Fruit fly (Drosophila melanogaster) whole organism, wandering third instar larva: Measurements from ENCODE around the gene CG33514.
A peak's percentile ranks its signal among the peaks of the same experiment; 100 is the strongest.

Experiments
- Abd-B ChIP-seq: fragments of >200 bp; optimal IDR thresholded peaks from 2 replicates; lab custom pipeline; 2017; ENCODE audit warnings: missing biosample characterization, missing genetic modification characterization
- CG32264 ChIP-seq: fragments of 200-800 bp; sonication (Bioruptor generic); optimal IDR thresholded peaks from 2 replicates; lab custom pipeline; 2016; ENCODE audit warnings: missing biosample characterization, missing genetic modification characterization
- CG9705 ChIP-seq: fragments of 200-800 bp; sonication (Bioruptor generic); optimal IDR thresholded peaks from 2 replicates; lab custom pipeline; 2018; ENCODE audit warnings: missing biosample characterization, mild to moderate bottlenecking, missing genetic modification characterization
- CrebA ChIP-seq: fragments of 200-800 bp; sonication (Bioruptor generic); optimal IDR thresholded peaks from 2 replicates; lab custom pipeline; 2016; ENCODE audit warnings: missing biosample characterization, mild to moderate bottlenecking, missing genetic modification characterization, borderline replicate concordance
- Dfd ChIP-seq: fragments of >200 bp; optimal IDR thresholded peaks from 2 replicates; lab custom pipeline; 2017; ENCODE audit warnings: missing biosample characterization, missing genetic modification characterization
- Dif ChIP-seq: fragments of 200-275, 200-300 bp; sonication (Bioruptor generic); optimal IDR thresholded peaks from 2 replicates; lab custom pipeline; 2018; ENCODE audit warnings: missing biosample characterization, missing genetic modification characterization; ENCODE audit not compliant: partially characterized antibody
- GATAd ChIP-seq: sonication (Bioruptor generic); optimal IDR thresholded peaks from 2 replicates; lab custom pipeline; 2016; ENCODE audit warnings: missing biosample characterization, missing genetic modification characterization
- HLH106 ChIP-seq: fragments of 200-800 bp; optimal IDR thresholded peaks from 3 replicates; lab custom pipeline; 2019; ENCODE audit warnings: missing biosample characterization, mild to moderate bottlenecking, missing genetic modification characterization, moderate library complexity
- Hnf4 ChIP-seq: fragments of 200-800 bp; sonication (Bioruptor generic); optimal IDR thresholded peaks from 2 replicates; lab custom pipeline; 2016; ENCODE audit warnings: missing biosample characterization, mild to moderate bottlenecking, missing genetic modification characterization
- Hr78 ChIP-seq: fragments of >200 bp; optimal IDR thresholded peaks from 2 replicates; lab custom pipeline; 2017; ENCODE audit warnings: missing biosample characterization, missing genetic modification characterization
- Hr83 ChIP-seq: fragments of 200-300 bp; sonication (Bioruptor generic); optimal IDR thresholded peaks from 2 replicates; lab custom pipeline; 2016; ENCODE audit warnings: missing biosample characterization, mild to moderate bottlenecking, missing genetic modification characterization, moderate library complexity; ENCODE audit not compliant: poor library complexity, severe bottlenecking
- Jra ChIP-seq: sonication (Bioruptor generic); optimal IDR thresholded peaks from 2 replicates; lab custom pipeline; 2016; ENCODE audit warnings: missing biosample characterization, missing genetic modification characterization
- Mio ChIP-seq: sonication (Bioruptor generic); optimal IDR thresholded peaks from 2 replicates; lab custom pipeline; 2016; ENCODE audit warnings: missing biosample characterization, missing genetic modification characterization
- Myc ChIP-seq: fragments of >200 bp; optimal IDR thresholded peaks from 2 replicates; lab custom pipeline; 2017
- N ChIP-seq: fragments of >200 bp; optimal IDR thresholded peaks from 2 replicates; lab custom pipeline; 2018; ENCODE audit warnings: missing biosample characterization, missing external identifiers, missing genetic modification characterization
- OdsH ChIP-seq: fragments of 200-800 bp; sonication (Bioruptor generic); optimal IDR thresholded peaks from 2 replicates; lab custom pipeline; 2016; ENCODE audit warnings: missing biosample characterization, mild to moderate bottlenecking, missing genetic modification characterization
- Rel ChIP-seq, 2 experiments: fragments of 200-800 bp; sonication (Bioruptor generic) in 1 of 2; optimal IDR thresholded peaks; 2 replicates in 1 of 2; 3 replicates in 1 of 2; lab custom pipeline; 2016 to 2019; ENCODE audit warnings: mild to moderate bottlenecking in 2 of 2, missing biosample characterization in 2 of 2, missing genetic modification characterization in 2 of 2, moderate library complexity in 1 of 2
- Sp1 ChIP-seq: fragments of 200-800 bp; sonication (Bioruptor generic); optimal IDR thresholded peaks from 3 replicates; lab custom pipeline; 2019; ENCODE audit warnings: missing biosample characterization, mild to moderate bottlenecking, missing genetic modification characterization, moderate library complexity
- Vsx2 ChIP-seq: fragments of 200-300, 225-300 bp; sonication (Bioruptor generic); optimal IDR thresholded peaks from 2 replicates; lab custom pipeline; 2018; ENCODE audit warnings: missing biosample characterization, missing genetic modification characterization; ENCODE audit not compliant: partially characterized antibody
- br ChIP-seq: fragments of 200-800 bp; sonication (Bioruptor generic); optimal IDR thresholded peaks from 2 replicates; lab custom pipeline; 2016; ENCODE audit warnings: missing biosample characterization, missing genetic modification characterization
- brk ChIP-seq: fragments of 200-800 bp; sonication (Bioruptor generic); optimal IDR thresholded peaks from 2 replicates; lab custom pipeline; 2016; ENCODE audit warnings: missing biosample characterization, mild to moderate bottlenecking, missing genetic modification characterization
- dl ChIP-seq, 2 experiments: fragments of 175-275, 200-275 bp in 1 of 2; fragments of 200-275 bp in 1 of 2; sonication (Bioruptor generic); optimal IDR thresholded peaks; lab custom pipeline; 2018; ENCODE audit warnings: mild to moderate bottlenecking in 2 of 2, missing biosample characterization in 2 of 2, missing genetic modification characterization in 2 of 2, moderate library complexity in 2 of 2; ENCODE audit not compliant: partially characterized antibody in 2 of 2, insufficient read depth in 1 of 2
- dmrt93B ChIP-seq: fragments of 200-800 bp; sonication (Bioruptor generic); optimal IDR thresholded peaks from 2 replicates; lab custom pipeline; 2018; ENCODE audit warnings: missing biosample characterization, mild to moderate bottlenecking, missing genetic modification characterization
- dsf ChIP-seq: sonication (Bioruptor generic); optimal IDR thresholded peaks from 2 replicates; lab custom pipeline; 2016; ENCODE audit warnings: missing biosample characterization, missing genetic modification characterization, borderline replicate concordance
- ey ChIP-seq: fragments of 200-800 bp; sonication (Bioruptor generic); optimal IDR thresholded peaks from 2 replicates; lab custom pipeline; 2016; ENCODE audit warnings: missing biosample characterization, missing genetic modification characterization
- foxo ChIP-seq, 2 experiments: fragments of 200-800 bp; sonication (Bioruptor generic); optimal IDR thresholded peaks; 2 replicates in 1 of 2; 3 replicates in 1 of 2; lab custom pipeline; 2016 to 2017; ENCODE audit warnings: missing biosample characterization in 2 of 2, missing genetic modification characterization in 2 of 2
- fru ChIP-seq: fragments of 200-800 bp; sonication (Bioruptor generic); optimal IDR thresholded peaks from 3 replicates; lab custom pipeline; 2016; ENCODE audit warnings: missing biosample characterization, mild to moderate bottlenecking, missing genetic modification characterization
- h ChIP-seq: fragments of 200-800 bp; sonication (Bioruptor generic); optimal IDR thresholded peaks from 3 replicates; lab custom pipeline; 2016; ENCODE audit warnings: missing biosample characterization, mild to moderate bottlenecking, missing genetic modification characterization
- jim ChIP-seq: fragments of 175-275, 200-325 bp; sonication (Bioruptor generic); optimal IDR thresholded peaks from 2 replicates; lab custom pipeline; 2016; ENCODE audit warnings: missing biosample characterization, mild to moderate bottlenecking, missing genetic modification characterization
- lola ChIP-seq: fragments of >200 bp; optimal IDR thresholded peaks from 2 replicates; lab custom pipeline; 2017; ENCODE audit warnings: missing biosample characterization, missing genetic modification characterization
- pan ChIP-seq: fragments of >200 bp; optimal IDR thresholded peaks from 2 replicates; lab custom pipeline; 2017
- psq ChIP-seq: fragments of 200-800 bp; sonication (Bioruptor generic); optimal IDR thresholded peaks from 3 replicates; lab custom pipeline; 2017; ENCODE audit warnings: missing biosample characterization, mild to moderate bottlenecking, missing genetic modification characterization, moderate library complexity
- rgr ChIP-seq: fragments of 200-800 bp; sonication (Bioruptor generic); optimal IDR thresholded peaks from 3 replicates; lab custom pipeline; 2016; ENCODE audit warnings: missing biosample characterization, mild to moderate bottlenecking, missing genetic modification characterization
- sage ChIP-seq: fragments of 200-800 bp; sonication (Bioruptor generic); optimal IDR thresholded peaks from 2 replicates; lab custom pipeline; 2016; ENCODE audit warnings: missing biosample characterization, mild to moderate bottlenecking, missing genetic modification characterization
- sv ChIP-seq: fragments of 200-800 bp; sonication (Bioruptor generic); optimal IDR thresholded peaks from 3 replicates; lab custom pipeline; 2016; ENCODE audit warnings: missing biosample characterization, missing genetic modification characterization
- tai ChIP-seq: sonication (Bioruptor generic); optimal IDR thresholded peaks from 2 replicates; lab custom pipeline; 2016; ENCODE audit warnings: missing biosample characterization, missing genetic modification characterization
- usp ChIP-seq: fragments of >200 bp; optimal IDR thresholded peaks from 2 replicates; lab custom pipeline; 2017; ENCODE audit warnings: missing biosample characterization, missing genetic modification characterization
- woc ChIP-seq: sonication (Bioruptor generic); optimal IDR thresholded peaks from 2 replicates; lab custom pipeline; 2016; ENCODE audit warnings: missing biosample characterization, mild to moderate bottlenecking, missing genetic modification characterization

The CG33514 gene

dm6 chr3L:4405922-4406321, 40.7 kb downstream of the CG33514 start, which contains the start of gene CG15019:
TSS of gene CG15019 (minus strand) at chr3L:4406059.
- no peak for TF ChIP-seq Rel (GFP tag; optimal IDR thresholded peaks at IDR 0.05; lab: Kevin White, UChicago)
- TF ChIP-seq Rel (tag; optimal IDR thresholded peaks at IDR 0.05; lab: Kevin White, UChicago) = peak; percentile 1
- no peak for TF ChIP-seq rgr
- no peak for TF ChIP-seq Hnf4 (GFP tag; lab: Kevin White, UChicago)
- TF ChIP-seq dsf (GFP tag; lab: Kevin White, UChicago) = no peak
- TF ChIP-seq sage (GFP tag; lab: Kevin White, UChicago) = no peak
- no peak for TF ChIP-seq dl (GFP tag; optimal IDR thresholded peaks at IDR 0.05; lab: Kevin White, UChicago; ENCODE audit: insufficient read depth in 1 of 2, partially characterized antibody in 2 of 2)
- TF ChIP-seq brk = no peak
- no peak for TF ChIP-seq Dif (GFP tag; lab: Kevin White, UChicago)

- TF ChIP-seq Vsx2 (peak; percentile 44), psq (GFP tag; lab: Kevin White, UChicago) (peak; percentile 88), Dif (GFP tag; lab: Kevin White, UChicago) (peak; percentile 57), Abd-B (GFP tag; lab: Kevin White, UChicago) (no peak), rgr (peak; percentile 82), foxo (GFP tag; optimal IDR thresholded peaks at IDR 0.05; lab: Kevin White, UChicago) (peak in 1 of 2 experiments; percentile 86), CG32264 (GFP tag; lab: Kevin White, UChicago) (peak; percentile 34), usp (no peak), ey (GFP tag; lab: Kevin White, UChicago) (peak; percentile 73), Myc (lab: Kevin White, UChicago) (no peak), sv (GFP tag; lab: Kevin White, UChicago) (peak; percentile 84), br (peak; percentile 81), Hr78 (GFP tag; lab: Kevin White, UChicago) (no peak), Dfd (GFP tag; lab: Kevin White, UChicago) (no peak), jim (no peak), OdsH (GFP tag; lab: Kevin White, UChicago) (peak; percentile 80), h (GFP tag; lab: Kevin White, UChicago) (peak; percentile 85), N (GFP tag; lab: Kevin White, UChicago) (no peak), Hr83 (GFP tag; lab: Kevin White, UChicago) (peak; percentile 36), Jra (GFP tag; lab: Kevin White, UChicago) (peak; percentile 5), Rel (GFP tag; optimal IDR thresholded peaks at IDR 0.05; lab: Kevin White, UChicago) (peak; percentile 30), Rel (tag; optimal IDR thresholded peaks at IDR 0.05; lab: Kevin White, UChicago) (peak; percentile 26), Sp1 (GFP tag; lab: Kevin White, UChicago) (peak; percentile 88), pan (lab: Kevin White, UChicago) (no peak), dl (GFP tag; optimal IDR thresholded peaks at IDR 0.05; lab: Kevin White, UChicago; ENCODE audit: insufficient read depth in 1 of 2, partially characterized antibody in 2 of 2) (peak in 1 of 2 experiments; percentile 42), Hnf4 (GFP tag; lab: Kevin White, UChicago) (peak; percentile 65), woc (GFP tag; lab: Kevin White, UChicago) (peak; percentile 86), tai (GFP tag; lab: Kevin White, UChicago) (peak; percentile 29), GATAd (GFP tag; lab: Kevin White, UChicago) (no peak), brk (peak; percentile 41), CrebA (no peak), HLH106 (peak; percentile 84), sage (GFP tag; lab: Kevin White, UChicago) (peak; percentile 60), dmrt93B (GFP tag; lab: Kevin White, UChicago) (peak; percentile 70), Mio (GFP tag; lab: Kevin White, UChicago) (no peak), CG9705 (GFP tag; lab: Kevin White, UChicago) (peak; percentile 63), dsf (GFP tag; lab: Kevin White, UChicago) (peak; percentile 13), fru (GFP tag; lab: Kevin White, UChicago) (peak; percentile 87), lola (GFP tag; lab: Kevin White, UChicago) (no peak)
Measured at dm6 chr3L:4406653-4407257, 41.5 kb downstream of the CG33514 start, which contains the start of gene TP53INP. TSS of gene TP53INP (plus strand) at chr3L:4406943.
